Worm (Caenorhabditis elegans): Measurements from ENCODE around the gene cdk-11.2.

ce11 chrX:10377663-10378062 is 41.9 kb downstream of the cdk-11.2 start:
- TF ChIP-seq elt-1 (tag; optimal IDR thresholded peaks at IDR 0.05), result no peak
- peak; percentile 28 for TF ChIP-seq ama-1 (optimal IDR thresholded peaks at IDR 0.05)

Measured in whole organism, L2 larva.